Fruit fly (Drosophila melanogaster) whole organism, prepupa: ENCODE data around the gene CG17329.

Experiments used
- Blimp-1 ChIP-seq: fragments of 200-800 bp; sonication (Bioruptor generic); optimal IDR thresholded peaks from 3 replicates; lab custom pipeline; 2017; ENCODE audit warnings: missing biosample characterization, missing genetic modification characterization, mild to moderate bottlenecking, moderate library complexity, missing genetic modification reagents
- CG10631 ChIP-seq: fragments of 200-800 bp; sonication (Bioruptor generic); optimal IDR thresholded peaks from 2 replicates; lab custom pipeline; 2016; ENCODE audit warnings: missing biosample characterization, missing genetic modification characterization
- CG10669 ChIP-seq: fragments of 200-800 bp; sonication (Bioruptor generic); optimal IDR thresholded peaks from 3 replicates; lab custom pipeline; 2018; ENCODE audit warnings: missing biosample characterization, mild to moderate bottlenecking, missing genetic modification characterization, moderate library complexity
- CG11294 ChIP-seq: fragments of 200-800 bp; sonication (Bioruptor generic); IDR thresholded peaks from 2 replicates; pipeline ENCODE4 v1.3.6; 2022; ENCODE audit warnings: missing biosample characterization, missing genetic modification characterization
- CG11762 ChIP-seq: fragments of 200-800 bp; sonication (Bioruptor generic); optimal IDR thresholded peaks from 3 replicates; lab custom pipeline; 2016; ENCODE audit warnings: missing biosample characterization, missing genetic modification characterization; ENCODE audit not compliant: insufficient read depth
- CG15336 ChIP-seq: fragments of 200-800 bp; sonication (Bioruptor generic); IDR thresholded peaks from 2 replicates; pipeline ENCODE4 v1.3.6; 2022; ENCODE audit warnings: missing biosample characterization, missing genetic modification characterization
- CG1621 ChIP-seq: fragments of 200-800 bp; sonication (Bioruptor generic); optimal IDR thresholded peaks from 3 replicates; lab custom pipeline; 2018; ENCODE audit warnings: missing biosample characterization, mild to moderate bottlenecking, missing genetic modification characterization
- CG16779 ChIP-seq: fragments of 200-800 bp; sonication (Bioruptor generic); optimal IDR thresholded peaks from 3 replicates; lab custom pipeline; 2017; ENCODE audit warnings: missing biosample characterization, mild to moderate bottlenecking, missing genetic modification characterization
- CG4318 ChIP-seq: fragments of 200-800 bp; sonication (Bioruptor generic); optimal IDR thresholded peaks from 3 replicates; lab custom pipeline; 2017; ENCODE audit warnings: missing biosample characterization, mild to moderate bottlenecking, missing genetic modification characterization
- CG6163 ChIP-seq: fragments of 200-800 bp; sonication (Bioruptor generic); IDR thresholded peaks from 3 replicates; pipeline ENCODE4 v1.3.6; 2022; ENCODE audit warnings: missing biosample characterization, missing genetic modification characterization
- CG6276 ChIP-seq: fragments of 200-800 bp; sonication (Bioruptor generic); optimal IDR thresholded peaks from 2 replicates; lab custom pipeline; 2017; ENCODE audit warnings: missing biosample characterization, mild to moderate bottlenecking, missing genetic modification characterization
- CG6808 ChIP-seq: fragments of 200-800 bp; sonication (Bioruptor generic); optimal IDR thresholded peaks from 3 replicates; lab custom pipeline; 2017; ENCODE audit warnings: missing biosample characterization, missing genetic modification characterization, mild to moderate bottlenecking, moderate library complexity, missing genetic modification reagents
- CG6854 ChIP-seq: fragments of 200-800 bp; sonication (Bioruptor generic); optimal IDR thresholded peaks from 2 replicates; lab custom pipeline; 2017; ENCODE audit warnings: missing biosample characterization, mild to moderate bottlenecking, missing genetic modification characterization
- CG7368 ChIP-seq: fragments of 200-800 bp; sonication (Bioruptor generic); optimal IDR thresholded peaks from 3 replicates; lab custom pipeline; 2016; ENCODE audit warnings: missing biosample characterization, missing genetic modification characterization
- CG8119 ChIP-seq: fragments of 200-800 bp; sonication (Bioruptor generic); IDR thresholded peaks from 3 replicates; pipeline ENCODE4 v1.3.6; 2022; ENCODE audit warnings: missing biosample characterization, missing genetic modification characterization
- CG8632 ChIP-seq: fragments of 200-800 bp; sonication (Bioruptor generic); optimal IDR thresholded peaks from 3 replicates; lab custom pipeline; 2016; ENCODE audit warnings: missing biosample characterization, missing genetic modification characterization
- CG9139 ChIP-seq: fragments of 200-800 bp; sonication (Bioruptor generic); optimal IDR thresholded peaks from 3 replicates; lab custom pipeline; 2017; ENCODE audit warnings: missing biosample characterization, mild to moderate bottlenecking, missing genetic modification characterization
- Eip78C ChIP-seq: fragments of 200-800 bp; sonication (Bioruptor generic); peaks from one replicate; lab custom pipeline; 2016; ENCODE audit warnings: missing biosample characterization, missing genetic modification characterization
- Eip93F ChIP-seq: fragments of 200-800 bp; sonication (Bioruptor generic); optimal IDR thresholded peaks from 2 replicates; lab custom pipeline; 2016; ENCODE audit warnings: missing biosample characterization, mild to moderate bottlenecking, missing genetic modification characterization
- Ets96B ChIP-seq: fragments of 200-800 bp; optimal IDR thresholded peaks from 2 replicates; lab custom pipeline; 2019; ENCODE audit warnings: missing biosample characterization, mild to moderate bottlenecking, missing genetic modification characterization, moderate library complexity
- Gug ChIP-seq: fragments of 200-800 bp; sonication (Bioruptor generic); IDR thresholded peaks from 2 replicates; pipeline ENCODE4 v1.3.6; 2022; ENCODE audit warnings: missing biosample characterization, missing genetic modification characterization
- Smox ChIP-seq: fragments of 200-800 bp; sonication (Bioruptor generic); optimal IDR thresholded peaks from 3 replicates; lab custom pipeline; 2016; ENCODE audit warnings: missing biosample characterization, missing genetic modification characterization
- Sox102F ChIP-seq: fragments of 200-800 bp; sonication (Bioruptor generic); optimal IDR thresholded peaks from 2 replicates; lab custom pipeline; 2016; ENCODE audit warnings: missing biosample characterization, mild to moderate bottlenecking, missing genetic modification characterization
- Sox14 ChIP-seq: fragments of 200-800 bp; sonication (Bioruptor generic); optimal IDR thresholded peaks from 3 replicates; lab custom pipeline; 2016; ENCODE audit warnings: missing biosample characterization, missing genetic modification characterization
- Sox15 ChIP-seq: fragments of 200-800 bp; sonication (Bioruptor generic); optimal IDR thresholded peaks from 3 replicates; lab custom pipeline; 2016; ENCODE audit warnings: missing biosample characterization, missing genetic modification characterization
- achi ChIP-seq: fragments of 200-800 bp; sonication (Bioruptor generic); optimal IDR thresholded peaks from 3 replicates; lab custom pipeline; 2016; ENCODE audit warnings: missing biosample characterization, missing genetic modification characterization
- dsx ChIP-seq: fragments of 200-800 bp; optimal IDR thresholded peaks from 3 replicates; lab custom pipeline; 2019; ENCODE audit warnings: missing biosample characterization, mild to moderate bottlenecking, missing genetic modification characterization, moderate library complexity; ENCODE audit not compliant: poor library complexity, severe bottlenecking
- eg ChIP-seq: fragments of 200-800 bp; sonication (Bioruptor generic); IDR thresholded peaks from 3 replicates; pipeline ENCODE4 v1.3.6; 2022; ENCODE audit warnings: missing biosample characterization, missing genetic modification characterization
- fd59A ChIP-seq: fragments of 200-800 bp; sonication (Bioruptor generic); optimal IDR thresholded peaks from 2 replicates; lab custom pipeline; 2017; ENCODE audit warnings: missing biosample characterization, mild to moderate bottlenecking, missing genetic modification characterization, missing genetic modification reagents
- fd85E ChIP-seq: fragments of 200-800 bp; sonication (Bioruptor generic); optimal IDR thresholded peaks from 3 replicates; lab custom pipeline; 2016; ENCODE audit warnings: missing biosample characterization, missing genetic modification characterization
- fkh ChIP-seq: fragments of 200-800 bp; sonication (Bioruptor generic); optimal IDR thresholded peaks from 3 replicates; lab custom pipeline; 2017; ENCODE audit warnings: missing biosample characterization, mild to moderate bottlenecking, missing genetic modification characterization, moderate library complexity
- lz ChIP-seq: fragments of 200-800 bp; sonication (Bioruptor generic); optimal IDR thresholded peaks from 3 replicates; lab custom pipeline; 2016; ENCODE audit warnings: missing biosample characterization, missing genetic modification characterization
- net ChIP-seq: fragments of 200-800 bp; sonication (Bioruptor generic); optimal IDR thresholded peaks from 3 replicates; lab custom pipeline; 2016; ENCODE audit warnings: missing biosample characterization, missing genetic modification characterization
- ss ChIP-seq, 2 experiments: fragments of 200-800 bp; sonication (Bioruptor generic); optimal IDR thresholded peaks; 2 replicates in 1 of 2; 3 replicates in 1 of 2; lab custom pipeline; 2017 to 2018; ENCODE audit warnings: mild to moderate bottlenecking in 2 of 2, missing biosample characterization in 2 of 2, missing genetic modification characterization in 2 of 2, moderate library complexity in 1 of 2
- svp ChIP-seq: fragments of 200-800 bp; sonication (Bioruptor generic); peaks from one replicate; lab custom pipeline; 2016; ENCODE audit warnings: missing biosample characterization, missing genetic modification characterization
- topi ChIP-seq: fragments of 200-800 bp; sonication (Bioruptor generic); optimal IDR thresholded peaks from 3 replicates; lab custom pipeline; 2016; ENCODE audit warnings: missing biosample characterization, missing genetic modification characterization
- vri ChIP-seq: fragments of 200-800 bp; sonication (Bioruptor generic); optimal IDR thresholded peaks from 3 replicates; lab custom pipeline; 2016; ENCODE audit warnings: missing biosample characterization, mild to moderate bottlenecking, missing genetic modification characterization

CG17329 gene

dm6 chr2L:16320428-16320827 lies 29.3 kb downstream of the CG17329 start:
- TF ChIP-seq ss (GFP tag; optimal IDR thresholded peaks at IDR 0.05; lab: Kevin White, UChicago) (peak in 1 of 2 experiments; percentile 59), CG8119 (GFP tag; lab: Robert Waterston, UW) (no peak)

- TF ChIP-seq dsx (GFP tag; lab: Kevin White, UChicago) = peak; percentile 18
- TF ChIP-seq CG11762 (GFP tag; lab: Kevin White, UChicago) = no peak
Observed at dm6 chr2L:16321209-16321608, 30.1 kb downstream of the CG17329 start.

- TF ChIP-seq vri (GFP tag; lab: Kevin White, UChicago) = peak; percentile 10
- peak; percentile 0 for TF ChIP-seq svp (GFP tag; lab: Kevin White, UChicago)
- peak; percentile 55 for TF ChIP-seq Eip78C (GFP tag; lab: Kevin White, UChicago)
- TF ChIP-seq achi = no peak
- TF ChIP-seq, all 60 proteins: peak for 3
Observed at dm6 chr2L:16321872-16322631, 31.0 kb downstream of the CG17329 start.

DNA sequence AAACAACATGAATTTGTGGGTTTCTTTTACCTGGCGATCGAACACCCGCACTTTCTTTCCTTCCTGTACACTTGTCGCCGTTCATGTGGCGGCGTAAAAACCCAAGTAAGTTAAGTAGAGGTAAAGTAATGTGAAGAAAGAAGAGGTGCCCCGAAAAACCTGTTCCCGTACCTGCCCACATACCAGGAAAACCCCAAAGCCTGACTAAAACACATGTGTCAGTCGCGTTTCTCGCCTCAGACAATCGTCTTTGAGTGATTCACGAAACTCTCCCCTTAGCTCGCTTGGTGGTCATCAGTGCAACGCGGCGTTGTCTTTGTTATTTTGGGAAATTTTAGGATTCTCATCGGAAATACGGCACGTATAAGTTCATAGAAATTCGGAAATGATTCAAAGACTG lies 32.5 kb downstream of the CG17329 start:
- TF ChIP-seq eg = 0 out of 3 replicates have a peak, but pooled peaks have one; percentile 8
- no peak for TF ChIP-seq Gug (GFP tag; lab: Robert Waterston, UW)
- TF ChIP-seq svp (GFP tag; lab: Kevin White, UChicago) = no peak
- TF ChIP-seq CG15336 = no peak
- TF ChIP-seq CG6854 = peak; percentile 29
- no peak for TF ChIP-seq CG10669 (GFP tag; lab: Kevin White, UChicago)
- no peak for TF ChIP-seq lz (GFP tag; lab: Kevin White, UChicago)
- TF ChIP-seq, all 60 proteins: peak for 2

DNA sequence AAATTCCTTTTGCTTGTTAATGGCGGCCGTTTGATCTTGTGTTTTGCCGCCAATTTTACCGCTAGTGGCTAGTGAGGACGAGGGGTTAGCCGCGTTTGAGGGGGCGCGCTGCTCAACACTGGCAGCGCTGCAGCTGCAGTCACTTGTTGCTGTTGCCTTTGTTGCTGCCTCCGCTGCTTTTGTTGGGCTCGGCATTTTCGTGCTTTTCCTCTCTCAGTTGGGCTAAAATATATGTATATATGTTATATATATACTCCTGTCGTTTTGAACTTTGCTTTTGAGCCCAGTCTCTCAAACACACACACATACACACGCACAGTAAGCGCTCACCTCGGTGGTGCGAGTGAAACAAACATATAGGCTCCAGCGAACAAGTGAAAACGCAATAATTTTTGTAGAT lies 33.7 kb downstream of the CG17329 start:
- TF ChIP-seq CG15336 (peak; percentile 22; the same call in 1 of the 2 replicates), CG6854 (peak; percentile 45), CG9139 (peak; percentile 48), Sox15 (no peak), ss (GFP tag; optimal IDR thresholded peaks at IDR 0.05; lab: Kevin White, UChicago) (peak; percentile 49 to 70), CG16779 (tag; lab: Kevin White, UChicago) (peak; percentile 58), Blimp-1 (peak; percentile 31), CG6276 (peak; percentile 22), fd85E (no peak), CG1621 (tag; lab: Kevin White, UChicago) (no peak), fd59A (no peak), vri (GFP tag; lab: Kevin White, UChicago) (peak; percentile 22), CG6163 (GFP tag; lab: Robert Waterston, UW) (peak; percentile 59; the same call in 2 of the 3 replicates), Sox14 (GFP tag; lab: Kevin White, UChicago) (peak; percentile 41), Eip78C (GFP tag; lab: Kevin White, UChicago) (peak; percentile 76), Ets96B (no peak), dsx (GFP tag; lab: Kevin White, UChicago) (no peak), net (GFP tag; lab: Kevin White, UChicago) (peak; percentile 8), CG6808 (peak; percentile 17), svp (GFP tag; lab: Kevin White, UChicago) (peak; percentile 89)

DNA sequence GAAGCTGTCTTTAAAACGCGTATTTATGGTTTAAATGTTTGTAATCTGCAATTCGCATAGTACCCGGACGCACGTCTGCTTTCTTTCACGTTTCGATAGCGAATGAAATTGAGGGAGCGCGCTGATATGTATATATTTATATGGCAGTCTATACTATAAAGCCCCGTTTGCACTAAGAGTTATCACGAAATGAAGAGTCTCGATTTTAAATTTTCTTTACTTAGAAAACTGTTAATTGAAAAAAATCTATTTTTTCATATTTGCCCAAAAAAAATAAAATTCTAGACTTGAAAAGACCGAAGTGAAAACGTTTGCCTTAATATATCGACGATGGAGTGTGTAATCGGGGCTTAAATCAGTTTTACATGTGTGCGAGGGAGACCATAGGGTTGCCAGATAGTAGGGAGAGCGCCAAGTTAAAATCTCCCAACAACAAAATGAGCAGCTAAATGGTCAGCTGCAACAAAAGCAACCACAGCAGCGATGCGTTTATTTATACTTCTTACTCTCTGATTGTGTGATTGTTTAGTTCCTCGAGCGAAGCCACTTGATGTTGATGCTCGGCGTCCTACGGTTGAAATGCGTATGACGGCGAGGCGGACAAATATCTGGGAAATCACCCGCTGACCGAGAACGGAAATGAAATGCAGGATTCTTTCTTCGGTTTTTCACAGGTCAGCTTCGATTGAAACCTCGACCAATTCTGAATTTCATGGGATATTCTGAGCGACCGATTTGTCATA lies 34.6 kb downstream of the CG17329 start, which contains the start of gene cact:
TSS of gene cact (minus strand) at position 693 of the 743 bp plus-strand sequence.
- peak; percentile 94 for TF ChIP-seq Sox14 (GFP tag; lab: Kevin White, UChicago)
- peak; percentile 88 for TF ChIP-seq CG8632
- peak; percentile 92 for TF ChIP-seq topi (GFP tag; lab: Kevin White, UChicago)
- peak; percentile 78 for TF ChIP-seq CG7368 (GFP tag; lab: Kevin White, UChicago)
- TF ChIP-seq Smox (GFP tag; lab: Kevin White, UChicago) = peak; percentile 95
- peak; percentile 86 for TF ChIP-seq fd59A
- peak; percentile 83 for TF ChIP-seq fkh (GFP tag; lab: Kevin White, UChicago)
- TF ChIP-seq fd85E = peak; percentile 52
- peak; percentile 85 for TF ChIP-seq dsx (GFP tag; lab: Kevin White, UChicago)
- TF ChIP-seq vri (GFP tag; lab: Kevin White, UChicago) = peak; percentile 84
- TF ChIP-seq Eip78C (GFP tag; lab: Kevin White, UChicago) = peak; percentile 98
- TF ChIP-seq Sox102F (GFP tag; lab: Kevin White, UChicago) = peak; percentile 92
- TF ChIP-seq CG10631 (GFP tag; lab: Kevin White, UChicago) = peak; percentile 93
- peak; percentile 86 for TF ChIP-seq CG11294 (GFP tag; lab: Robert Waterston, UW)
- peak; percentile 68 for TF ChIP-seq CG6808
- TF ChIP-seq CG4318 (GFP tag; lab: Kevin White, UChicago) = peak; percentile 83
- TF ChIP-seq Gug (GFP tag; lab: Robert Waterston, UW) = peak; percentile 91
- peak; percentile 91 for TF ChIP-seq Eip93F
- peak; percentile 23 for TF ChIP-seq Blimp-1
- peak; percentile 63 for TF ChIP-seq CG11762 (GFP tag; lab: Kevin White, UChicago)
